Worm (Caenorhabditis elegans) whole organism, L1 larva: ENCODE results near the gene srz-20.

Experiments used
- Y116A8C.19 ChIP-seq: sonication (generic microtip); optimal IDR thresholded peaks from 2 replicates; lab custom pipeline; 2016; ENCODE audit warnings: missing compliant biosample characterization, missing genetic modification characterization, borderline replicate concordance
- ces-1 ChIP-seq: fragments of 150-350 bp; optimal IDR thresholded peaks from 2 replicates; lab custom pipeline; 2014; ENCODE audit warnings: missing biosample characterization, missing genetic modification reagents, missing genetic modification characterization
- efl-1 ChIP-seq, 4 experiments: fragments of 150-350 bp; optimal IDR thresholded peaks in 3 of 4; peaks in 1 of 4; 1 replicate in 1 of 4; 2 replicates in 3 of 4; lab custom pipeline; 2014; ENCODE audit warnings: missing biosample characterization in 2 of 4, missing genetic modification characterization in 2 of 4, missing genetic modification reagents in 2 of 4
- egl-13 ChIP-seq: sonication (generic microtip); optimal IDR thresholded peaks from 2 replicates; lab custom pipeline; 2016; ENCODE audit warnings: missing genotype, missing genetic modification reagents, missing genetic modification characterization, missing compliant biosample characterization
- egl-27 ChIP-seq, 2 experiments: fragments of 150-350 bp in 1 of 2; sonication (generic microtip); optimal IDR thresholded peaks; 3 replicates each; lab custom pipeline; 2017 to 2018; ENCODE audit warnings: missing biosample characterization in 2 of 2, missing genetic modification characterization in 2 of 2, missing genetic modification reagents in 2 of 2
- elt-2 ChIP-seq: sonication (generic microtip); optimal IDR thresholded peaks from 2 replicates; lab custom pipeline; 2016; ENCODE audit warnings: missing genetic modification characterization, mild to moderate bottlenecking, inconsistent platforms, missing compliant biosample characterization, missing genetic modification reagents
- fos-1 ChIP-seq: fragments of 150-350 bp; optimal IDR thresholded peaks from 2 replicates; lab custom pipeline; 2014; ENCODE audit warnings: missing biosample characterization, missing genetic modification characterization
- grh-1 ChIP-seq: fragments of 200-800 bp; sonication (Bioruptor generic); IDR thresholded peaks from 2 replicates; pipeline ENCODE4 v1.3.6; 2022; ENCODE audit warnings: missing genetic modification reagents, missing genetic modification characterization, missing compliant biosample characterization
- hlh-4 ChIP-seq: sonication (generic microtip); optimal IDR thresholded peaks from 2 replicates; lab custom pipeline; 2016; ENCODE audit warnings: mild to moderate bottlenecking, missing genetic modification characterization, missing compliant biosample characterization
- hpl-2 ChIP-seq: fragments of 150-350 bp; optimal IDR thresholded peaks from 2 replicates; lab custom pipeline; 2014; ENCODE audit warnings: missing biosample characterization, missing genetic modification reagents, missing genetic modification characterization
- irx-1 ChIP-seq: sonication (generic microtip); optimal IDR thresholded peaks from 2 replicates; lab custom pipeline; 2016; ENCODE audit warnings: missing genetic modification characterization, missing compliant biosample characterization
- jun-1 ChIP-seq: fragments of 150-350 bp; optimal IDR thresholded peaks from 2 replicates; lab custom pipeline; 2014; ENCODE audit warnings: missing biosample characterization, missing genetic modification reagents, missing genetic modification characterization
- lin-35 ChIP-seq, 2 experiments: fragments of 150-350 bp; optimal IDR thresholded peaks; 2 replicates each; lab custom pipeline; 2014; ENCODE audit warnings: missing biosample characterization in 2 of 2, missing genetic modification characterization in 2 of 2, missing genetic modification reagents in 2 of 2
- lin-39 ChIP-seq: fragments of 150-350 bp; optimal IDR thresholded peaks from 2 replicates; lab custom pipeline; 2014; ENCODE audit warnings: missing biosample characterization, missing genetic modification reagents, missing genetic modification characterization
- lir-3 ChIP-seq: sonication (generic microtip); optimal IDR thresholded peaks from 2 replicates; lab custom pipeline; 2016; ENCODE audit warnings: mild to moderate bottlenecking, missing genetic modification characterization, moderate library complexity, missing compliant biosample characterization; ENCODE audit not compliant: poor library complexity
- mep-1 ChIP-seq: fragments of 150-350 bp; optimal IDR thresholded peaks from 2 replicates; lab custom pipeline; 2014; ENCODE audit warnings: missing biosample characterization, missing genetic modification characterization
- nhr-11 ChIP-seq: fragments of 150-350 bp; optimal IDR thresholded peaks from 2 replicates; lab custom pipeline; 2014; ENCODE audit warnings: missing biosample characterization, missing genetic modification characterization
- nhr-12 ChIP-seq: sonication (generic microtip); optimal IDR thresholded peaks from 2 replicates; lab custom pipeline; 2017; ENCODE audit warnings: missing biosample characterization, missing genetic modification characterization
- nhr-20 ChIP-seq: sonication (generic microtip); optimal IDR thresholded peaks from 2 replicates; lab custom pipeline; 2016; ENCODE audit warnings: mild to moderate bottlenecking, missing genetic modification characterization, missing compliant biosample characterization
- nhr-90 ChIP-seq: sonication (generic microtip); optimal IDR thresholded peaks from 2 replicates; lab custom pipeline; 2016; ENCODE audit warnings: mild to moderate bottlenecking, missing genetic modification characterization, missing compliant biosample characterization; ENCODE audit not compliant: poor library complexity
- pag-3 ChIP-seq: sonication (generic microtip); optimal IDR thresholded peaks from 2 replicates; lab custom pipeline; 2017; ENCODE audit warnings: missing genetic modification characterization, mild to moderate bottlenecking, missing compliant biosample characterization, antibody characterized with exemption, borderline replicate concordance; ENCODE audit not compliant: insufficient read depth
- pqm-1 ChIP-seq: sonication (generic microtip); optimal IDR thresholded peaks from 3 replicates; lab custom pipeline; 2017; ENCODE audit warnings: missing biosample characterization, missing genetic modification characterization
- rnt-1 ChIP-seq: sonication (generic microtip); optimal IDR thresholded peaks from 2 replicates; lab custom pipeline; 2016; ENCODE audit warnings: mild to moderate bottlenecking, missing genetic modification characterization, moderate library complexity, missing compliant biosample characterization
- snpc-4 ChIP-seq: fragments of 150-350 bp; optimal IDR thresholded peaks from 2 replicates; lab custom pipeline; 2014; ENCODE audit warnings: missing biosample characterization, missing genetic modification characterization
- swsn-7 ChIP-seq: sonication (generic microtip); optimal IDR thresholded peaks from 2 replicates; lab custom pipeline; 2016; ENCODE audit warnings: missing genetic modification characterization, missing compliant biosample characterization
- tbx-2 ChIP-seq: sonication (generic microtip); optimal IDR thresholded peaks from 2 replicates; lab custom pipeline; 2016; ENCODE audit warnings: missing genetic modification characterization, missing compliant biosample characterization
- xbp-1 ChIP-seq: sonication (generic microtip); optimal IDR thresholded peaks from 2 replicates; lab custom pipeline; 2016; ENCODE audit warnings: missing genetic modification characterization, missing compliant biosample characterization
- zag-1 ChIP-seq: fragments of 150-350 bp; optimal IDR thresholded peaks from 2 replicates; lab custom pipeline; 2014; ENCODE audit warnings: missing biosample characterization, missing genetic modification characterization

srz-20 gene

ce11 chrIV:3960396-3960795, 45.0 kb downstream of the srz-20 start, which contains the start of gene clec-75:
Gene clec-75 (plus strand): TSS chrIV:3960734.
- TF ChIP-seq elt-2, result peak; percentile 70
- TF ChIP-seq Y116A8C.19, result no peak
- no peak for TF ChIP-seq fos-1 (tag; lab: Kevin White, UChicago)
- TF ChIP-seq, all 84 proteins: peak for 1

ce11 chrIV:3962584-3962983, 47.2 kb downstream of the srz-20 start, which contains the start of gene Y46C8AM.1:
Gene Y46C8AM.1 (plus strand): TSS chrIV:3962884.
- no peak for TF ChIP-seq nhr-12 (tag; lab: Kevin White, UChicago)
- no peak for TF ChIP-seq nhr-20 (tag; lab: Kevin White, UChicago)
- TF ChIP-seq snpc-4 (tag; lab: Kevin White, UChicago), result no peak
- TF ChIP-seq mep-1 (tag; lab: Kevin White, UChicago), result no peak
- no peak for TF ChIP-seq hlh-4
- TF ChIP-seq nhr-90 (tag; lab: Kevin White, UChicago), result no peak
- TF ChIP-seq ces-1 (GFP tag; lab: Kevin White, UChicago), result no peak
- TF ChIP-seq fos-1 (tag; lab: Kevin White, UChicago), result no peak
- no peak for TF ChIP-seq lin-35 (GFP tag; optimal IDR thresholded peaks at IDR 0.05; lab: Kevin White, UChicago)
- no peak for TF ChIP-seq lir-3
- TF ChIP-seq jun-1 (tag; lab: Kevin White, UChicago), result no peak
- no peak for TF ChIP-seq lin-39 (tag; lab: Kevin White, UChicago)

DNA sequence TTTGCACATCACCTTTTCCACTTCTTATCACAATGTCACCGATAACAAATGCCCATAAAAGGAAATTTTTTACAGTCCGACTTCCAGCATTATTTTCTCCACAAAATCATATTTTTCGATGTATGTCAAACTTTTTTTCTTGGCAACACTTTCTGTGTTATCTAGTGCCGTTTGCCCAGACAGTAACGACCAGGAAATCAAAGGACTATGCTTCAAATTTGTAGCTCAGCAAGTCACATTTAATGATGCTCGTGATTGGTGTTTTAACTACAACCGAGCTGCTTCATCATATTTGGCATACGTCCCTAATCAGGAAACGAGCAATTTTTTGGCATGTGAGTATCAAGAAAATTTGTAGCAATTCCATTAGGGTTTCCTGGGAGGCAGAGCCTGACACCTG, 48.1 kb downstream of the srz-20 start:
- TF ChIP-seq elt-2 (peak; percentile 79), lin-35 (GFP tag; optimal IDR thresholded peaks at IDR 0.05; lab: Kevin White, UChicago) (peak in 1 of 2 experiments; percentile 11), egl-13 (tag; lab: Kevin White, UChicago) (no peak), pag-3 (no peak), zag-1 (tag; lab: Kevin White, UChicago) (no peak), tbx-2 (tag; lab: Kevin White, UChicago) (no peak), efl-1 (optimal IDR thresholded peaks at IDR 0.05; lab: Kevin White, UChicago) (no peak), efl-1 (GFP tag; optimal IDR thresholded peaks at IDR 0.05 in 1 of 2; lab: Kevin White, UChicago) (peak in 1 of 2 experiments; percentile 71)

DNA sequence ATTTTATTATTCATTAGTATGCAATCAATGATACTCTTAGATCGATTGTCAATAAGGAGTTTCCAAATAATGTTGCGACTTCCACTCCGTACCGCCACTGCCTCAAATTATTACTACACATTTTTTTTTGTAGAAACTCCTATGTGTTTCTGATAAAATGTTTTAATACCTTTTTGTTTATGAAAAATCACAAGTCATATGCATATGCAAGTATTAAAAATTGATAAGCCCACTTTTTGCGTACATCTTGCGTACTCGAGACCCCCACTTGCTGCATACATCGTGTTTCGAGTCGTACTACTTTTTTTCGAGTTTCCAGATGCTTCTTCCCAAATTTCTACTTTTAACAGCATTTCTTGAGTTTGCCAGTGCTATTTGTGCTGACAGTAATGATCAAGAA, 49.6 kb downstream of the srz-20 start, which contains the start of gene clec-76:
TSS of gene clec-76 (plus strand) at position 234 of the 400 bp plus-strand sequence.
- no peak for TF ChIP-seq swsn-7 (tag; lab: Kevin White, UChicago)
- no peak for TF ChIP-seq irx-1 (tag; lab: Kevin White, UChicago)
- no peak for TF ChIP-seq egl-27 (tag; optimal IDR thresholded peaks at IDR 0.05; lab: Kevin White, UChicago)
- no peak for TF ChIP-seq pqm-1
- no peak for TF ChIP-seq nhr-20 (tag; lab: Kevin White, UChicago)
- no peak for TF ChIP-seq grh-1 (GFP tag; lab: Robert Waterston, UW)
- TF ChIP-seq hpl-2, result no peak
- peak in 1 of 2 experiments; percentile 2 for TF ChIP-seq lin-35 (GFP tag; optimal IDR thresholded peaks at IDR 0.05; lab: Kevin White, UChicago)
- no peak for TF ChIP-seq nhr-11
- no peak for TF ChIP-seq xbp-1 (tag; lab: Kevin White, UChicago)
- peak; percentile 82 for TF ChIP-seq elt-2
- TF ChIP-seq Y116A8C.19, result no peak
- TF ChIP-seq snpc-4 (tag; lab: Kevin White, UChicago), result no peak
- TF ChIP-seq rnt-1 (tag; lab: Kevin White, UChicago), result no peak
- TF ChIP-seq, all 84 proteins: peak for 2
